Worm (Caenorhabditis elegans): Measurements from ENCODE around the gene sru-27.

sru-27 gene

DNA sequence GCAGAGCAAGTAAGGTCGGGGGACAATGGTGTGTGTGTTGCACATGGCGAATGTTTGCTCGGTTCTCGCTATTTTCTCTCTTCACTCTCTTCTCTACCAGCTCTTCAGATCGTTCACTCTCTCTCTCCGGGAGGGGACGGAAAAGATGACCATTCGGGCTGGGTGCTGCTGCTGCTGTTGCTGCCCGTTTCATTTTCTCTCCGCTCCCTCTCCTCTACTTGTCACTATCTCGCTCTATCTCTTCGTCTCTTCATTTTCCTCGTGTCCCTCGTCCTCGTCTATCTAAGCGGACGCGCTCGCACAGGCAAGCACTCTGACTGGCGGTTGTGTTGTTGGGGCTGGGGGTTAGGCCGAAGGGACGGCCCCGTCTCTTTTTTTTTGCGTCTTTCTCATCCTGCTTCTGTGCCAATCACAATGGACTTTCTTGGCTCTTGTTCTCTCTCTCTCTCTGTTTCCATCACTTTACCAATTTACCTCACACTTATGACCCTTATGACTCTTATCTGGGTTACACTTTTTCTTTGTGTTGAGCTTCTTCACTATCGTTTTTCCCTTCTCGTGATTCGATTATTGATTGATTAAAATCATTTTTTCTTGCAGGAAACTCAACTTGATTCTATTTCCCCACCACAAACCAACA, 24.6 kb upstream of the sru-27 start, which contains the start of the genes F53E2.2 and unc-60 (continued):
- TF ChIP-seq sox-4 (tag; optimal IDR thresholded peaks at IDR 0.05) (no peak), zip-4 (GFP tag; optimal IDR thresholded peaks at IDR 0.05) (no peak), isw-1 (GFP tag; IDR thresholded peaks at IDR 0.05) (peak; percentile 30; the same call in 1 of the 2 replicates), fkh-4 (tag; optimal IDR thresholded peaks at IDR 0.05; ENCODE audit: borderline replicate concordance) (no peak), lin-35 (GFP tag; optimal IDR thresholded peaks at IDR 0.05) (peak; percentile 45 to 69), snu-23 (GFP tag; optimal IDR thresholded peaks at IDR 0.05) (peak; percentile 80), hlh-17 (GFP tag; optimal IDR thresholded peaks at IDR 0.05; ENCODE audit: borderline replicate concordance) (no peak), mab-9 (GFP tag; IDR thresholded peaks at IDR 0.05) (no peak; the same call in 1 of the 2 replicates), egl-13 (tag; optimal IDR thresholded peaks at IDR 0.05) (no peak), efl-3 (GFP tag; optimal IDR thresholded peaks at IDR 0.05) (no peak), nhr-28 (tag; optimal IDR thresholded peaks at IDR 0.05) (no peak), mef-2 (tag; optimal IDR thresholded peaks at IDR 0.05) (no peak), sup-37 (GFP tag; optimal IDR thresholded peaks at IDR 0.05) (no peak), pqm-1 (tag; optimal IDR thresholded peaks at IDR 0.05) (no peak), vab-15 (tag; optimal IDR thresholded peaks at IDR 0.05) (no peak), ceh-63 (GFP tag; optimal IDR thresholded peaks at IDR 0.05) (no peak), tbx-2 (tag; optimal IDR thresholded peaks at IDR 0.05) (peak; percentile 68), irx-1 (tag; optimal IDR thresholded peaks at IDR 0.05) (peak; percentile 29), xbp-1 (tag; optimal IDR thresholded peaks at IDR 0.05) (peak; percentile 44), alr-1 (tag; optimal IDR thresholded peaks at IDR 0.05; ENCODE audit: borderline replicate concordance) (no peak), nhr-85 (tag) (peak; percentile 74), grh-1 (GFP tag; IDR thresholded peaks at IDR 0.05) (no peak), snpc-4 (tag; optimal IDR thresholded peaks at IDR 0.05) (no peak), hlh-4 (tag; optimal IDR thresholded peaks at IDR 0.05) (no peak), unc-98 (GFP tag; IDR thresholded peaks at IDR 0.05) (no peak), lin-14 (GFP tag; optimal IDR thresholded peaks at IDR 0.05) (peak; percentile 98), hpl-2 (GFP tag; optimal IDR thresholded peaks at IDR 0.05) (no peak), mdl-1 (tag; optimal IDR thresholded peaks at IDR 0.05) (peak in 1 of 2 experiments; percentile 47), ceh-88 (GFP tag; IDR thresholded peaks at IDR 0.05) (no peak), C04F5.9 (tag; optimal IDR thresholded peaks at IDR 0.05) (no peak), nhr-237 (tag; optimal IDR thresholded peaks at IDR 0.05) (no peak), nhr-76 (tag; optimal IDR thresholded peaks at IDR 0.05) (no peak), skn-1 (tag; optimal IDR thresholded peaks at IDR 0.05) (peak; percentile 77), ces-1 (GFP tag; optimal IDR thresholded peaks at IDR 0.05) (no peak), ama-1 (optimal IDR thresholded peaks at IDR 0.05) (no peak), fkh-8 (tag; optimal IDR thresholded peaks at IDR 0.05) (peak; percentile 45), unc-130 (tag; optimal IDR thresholded peaks at IDR 0.05) (no peak), efl-1 (optimal IDR thresholded peaks at IDR 0.05) (peak; percentile 49 to 57), efl-1 (GFP tag; optimal IDR thresholded peaks at IDR 0.05 in 1 of 2) (peak; percentile 40 to 93), unc-30 (tag; optimal IDR thresholded peaks at IDR 0.05) (no peak), fos-1 (tag; optimal IDR thresholded peaks at IDR 0.05) (no peak), nhr-19 (GFP tag; conservative IDR thresholded peaks at IDR 0.05) (no peak; the same call in 1 of the 2 replicates), egl-27 (tag; optimal IDR thresholded peaks at IDR 0.05) (peak; percentile 34 to 46), nhr-12 (tag; optimal IDR thresholded peaks at IDR 0.05) (no peak), mep-1 (tag; optimal IDR thresholded peaks at IDR 0.05) (peak; percentile 59), ceh-82 (tag; optimal IDR thresholded peaks at IDR 0.05) (peak in 2 of 3 experiments; percentile 69 to 78), nhr-90 (tag; optimal IDR thresholded peaks at IDR 0.05; ENCODE audit: poor library complexity) (peak; percentile 25), nhr-20 (tag; optimal IDR thresholded peaks at IDR 0.05) (peak; percentile 40), zag-1 (tag; optimal IDR thresholded peaks at IDR 0.05) (no peak), rnt-1 (tag; optimal IDR thresholded peaks at IDR 0.05) (peak; percentile 49), fkh-10 (GFP tag; optimal IDR thresholded peaks at IDR 0.05) (no peak), pag-3 (tag; optimal IDR thresholded peaks at IDR 0.05; ENCODE audit: borderline replicate concordance, insufficient read depth) (no peak)

Measured in whole organism, L1 larva.